Worm (Caenorhabditis elegans) whole organism, L2 larva: ENCODE measurements around the gene Y39B6A.33.
A peak's percentile ranks its signal among the peaks of the same experiment; 100 is the strongest.

Experiments used
- C34F6.9 ChIP-seq: fragments of 150-350 bp; optimal IDR thresholded peaks from 2 replicates; lab custom pipeline; 2014; ENCODE audit warnings: missing biosample characterization, missing genetic modification characterization
- F13H6.1 ChIP-seq: sonication (generic microtip); optimal IDR thresholded peaks from 2 replicates; lab custom pipeline; 2016; ENCODE audit warnings: missing genetic modification characterization, missing compliant biosample characterization
- R02D3.7 ChIP-seq: fragments of 150-350 bp; optimal IDR thresholded peaks from 2 replicates; lab custom pipeline; 2014; ENCODE audit warnings: missing biosample characterization, missing genetic modification characterization
- alr-1 ChIP-seq: fragments of 150-350 bp; optimal IDR thresholded peaks from 2 replicates; lab custom pipeline; 2014; ENCODE audit warnings: missing biosample characterization, missing genetic modification characterization
- aly-2 ChIP-seq: fragments of 150-350 bp; optimal IDR thresholded peaks from 2 replicates; lab custom pipeline; 2014; ENCODE audit warnings: missing biosample characterization, missing genetic modification characterization
- ceh-82 ChIP-seq: fragments of 150-350 bp; optimal IDR thresholded peaks from 2 replicates; lab custom pipeline; 2014; ENCODE audit warnings: missing biosample characterization, missing genetic modification characterization
- egl-27 ChIP-seq: sonication (generic microtip); optimal IDR thresholded peaks from 3 replicates; lab custom pipeline; 2017; ENCODE audit warnings: missing biosample characterization, missing genetic modification reagents, missing genetic modification characterization
- elt-1 ChIP-seq: fragments of 150-350 bp; optimal IDR thresholded peaks from 2 replicates; lab custom pipeline; 2014; ENCODE audit warnings: missing biosample characterization, missing genetic modification characterization
- elt-3 ChIP-seq: sonication (generic microtip); optimal IDR thresholded peaks from 2 replicates; lab custom pipeline; 2017; ENCODE audit warnings: missing biosample characterization, missing genetic modification characterization
- gmeb-1 ChIP-seq: fragments of 150-350 bp; optimal IDR thresholded peaks from 2 replicates; lab custom pipeline; 2014; ENCODE audit warnings: missing biosample characterization, missing genetic modification characterization
- lin-11 ChIP-seq: fragments of 150-350 bp; sonication (generic microtip); optimal IDR thresholded peaks from 2 replicates; lab custom pipeline; 2014; ENCODE audit warnings: missing biosample characterization, missing genetic modification characterization, inconsistent platforms, mixed read lengths
- lin-13 ChIP-seq: fragments of 150-350 bp; optimal IDR thresholded peaks from 2 replicates; lab custom pipeline; 2014; ENCODE audit warnings: missing biosample characterization, missing genetic modification reagents, missing genetic modification characterization
- lin-39 ChIP-seq: fragments of 150-350 bp; optimal IDR thresholded peaks from 2 replicates; lab custom pipeline; 2014; ENCODE audit warnings: missing biosample characterization, missing genetic modification reagents, missing genetic modification characterization
- lsy-2 ChIP-seq, 2 experiments: fragments of 150-350 bp in 1 of 2; sonication (generic microtip) in 1 of 2; optimal IDR thresholded peaks; 2 replicates each; lab custom pipeline; 2014 to 2017; ENCODE audit warnings: missing biosample characterization in 2 of 2, missing genetic modification characterization in 2 of 2
- mab-5 ChIP-seq: fragments of 150-350 bp; optimal IDR thresholded peaks from 2 replicates; lab custom pipeline; 2014; ENCODE audit warnings: missing biosample characterization, missing genetic modification characterization
- mbf-1 ChIP-seq: sonication (generic microtip); optimal IDR thresholded peaks from 2 replicates; lab custom pipeline; 2017; ENCODE audit warnings: missing biosample characterization, missing genetic modification characterization
- mdl-1 ChIP-seq, 2 experiments: fragments of 150-350 bp in 1 of 2; sonication (generic microtip) in 1 of 2; optimal IDR thresholded peaks; 2 replicates each; lab custom pipeline; 2017; ENCODE audit warnings: missing biosample characterization in 2 of 2, missing genetic modification characterization in 2 of 2
- nhr-10 ChIP-seq: sonication (generic microtip); optimal IDR thresholded peaks from 2 replicates; lab custom pipeline; 2017; ENCODE audit warnings: missing biosample characterization, missing genetic modification characterization
- nhr-12 ChIP-seq: fragments of 150-350 bp; optimal IDR thresholded peaks from 2 replicates; lab custom pipeline; 2014; ENCODE audit warnings: missing biosample characterization, missing genetic modification characterization
- nhr-129 ChIP-seq: fragments of 150-350 bp; optimal IDR thresholded peaks from 2 replicates; lab custom pipeline; 2014; ENCODE audit warnings: missing biosample characterization, missing genetic modification characterization
- nhr-21 ChIP-seq: fragments of 150-350 bp; optimal IDR thresholded peaks from 2 replicates; lab custom pipeline; 2014; ENCODE audit warnings: missing biosample characterization, missing genetic modification characterization
- nhr-23 ChIP-seq: fragments of 150-350 bp; optimal IDR thresholded peaks from 2 replicates; lab custom pipeline; 2014; ENCODE audit warnings: missing biosample characterization, missing genetic modification reagents, missing genetic modification characterization
- nhr-237 ChIP-seq: fragments of 150-350 bp; optimal IDR thresholded peaks from 2 replicates; lab custom pipeline; 2014; ENCODE audit warnings: missing biosample characterization, missing genetic modification characterization
- nhr-25 ChIP-seq: fragments of 150-350 bp; sonication (generic microtip); optimal IDR thresholded peaks from 3 replicates; lab custom pipeline; 2014; ENCODE audit warnings: missing biosample characterization, missing genetic modification characterization
- nhr-6 ChIP-seq: fragments of 150-350 bp; optimal IDR thresholded peaks from 2 replicates; lab custom pipeline; 2014; ENCODE audit warnings: missing biosample characterization, missing genetic modification characterization
- nhr-77 ChIP-seq: fragments of 150-350 bp; optimal IDR thresholded peaks from 2 replicates; lab custom pipeline; 2014; ENCODE audit warnings: missing biosample characterization, missing genetic modification characterization
- peb-1 ChIP-seq: fragments of 150-350 bp; optimal IDR thresholded peaks from 2 replicates; lab custom pipeline; 2014; ENCODE audit warnings: missing biosample characterization, missing genetic modification characterization
- sem-4 ChIP-seq: fragments of 150-350 bp; optimal IDR thresholded peaks from 2 replicates; lab custom pipeline; 2014; ENCODE audit warnings: missing biosample characterization, missing genetic modification reagents, missing genetic modification characterization
- sma-9 ChIP-seq, 2 experiments: fragments of 150-350 bp in 1 of 2; sonication (generic microtip) in 1 of 2; optimal IDR thresholded peaks; 2 replicates each; lab custom pipeline; 2014 to 2016; ENCODE audit warnings: missing genetic modification characterization in 2 of 2, mild to moderate bottlenecking in 1 of 2, missing biosample characterization in 1 of 2, missing compliant biosample characterization in 1 of 2, missing genetic modification reagents in 1 of 2, moderate library complexity in 1 of 2
- snpc-4 ChIP-seq: fragments of 150-350 bp; optimal IDR thresholded peaks from 2 replicates; lab custom pipeline; 2014; ENCODE audit warnings: missing biosample characterization, missing genetic modification characterization
- unc-39 ChIP-seq: fragments of 150-350 bp; optimal IDR thresholded peaks from 2 replicates; lab custom pipeline; 2014; ENCODE audit warnings: missing biosample characterization, missing genetic modification characterization
- unc-55 ChIP-seq: fragments of 150-350 bp; sonication (generic microtip); optimal IDR thresholded peaks from 3 replicates; lab custom pipeline; 2014; ENCODE audit warnings: missing biosample characterization, missing genetic modification reagents, missing genetic modification characterization
- ztf-1 ChIP-seq: fragments of 200-800 bp; sonication (Bioruptor generic); conservative IDR thresholded peaks from 2 replicates; pipeline ENCODE4 v1.3.6; 2022; ENCODE audit warnings: missing genetic modification characterization, missing compliant biosample characterization
- ztf-4 ChIP-seq: fragments of 150-350 bp; optimal IDR thresholded peaks from 2 replicates; lab custom pipeline; 2014; ENCODE audit warnings: missing biosample characterization, missing genetic modification characterization

Y39B6A.33 gene

ce11 chrV:18998045-18998444 lies 3.7 kb upstream of the Y39B6A.33 start, which contains the start of gene tgt-2:
TSS of gene tgt-2 (plus strand) at chrV:18998345.
- no peak for TF ChIP-seq lin-39 (tag; lab: Kevin White, UChicago)
- TF ChIP-seq snpc-4 (tag; lab: Kevin White, UChicago): no peak
- TF ChIP-seq nhr-237 (tag; lab: Kevin White, UChicago): no peak
- TF ChIP-seq unc-55 (GFP tag; lab: Kevin White, UChicago): no peak

- TF ChIP-seq R02D3.7 (tag; lab: Kevin White, UChicago): no peak
- no peak for TF ChIP-seq elt-1 (tag; lab: Kevin White, UChicago)
- TF ChIP-seq mbf-1: no peak
- TF ChIP-seq nhr-12 (tag; lab: Kevin White, UChicago): no peak
- TF ChIP-seq lin-13: no peak
- no peak for TF ChIP-seq C34F6.9 (tag; lab: Kevin White, UChicago)
- no peak for TF ChIP-seq nhr-21 (tag; lab: Kevin White, UChicago)
- TF ChIP-seq ztf-4 (tag; lab: Kevin White, UChicago): no peak
- no peak for TF ChIP-seq nhr-10
- no peak for TF ChIP-seq sem-4 (tag; lab: Kevin White, UChicago)
- no peak for TF ChIP-seq snpc-4 (tag; lab: Kevin White, UChicago)
- no peak for TF ChIP-seq mdl-1 (tag; optimal IDR thresholded peaks at IDR 0.05; lab: Kevin White, UChicago)
Measured at ce11 chrV:19000542-19000941, 1.2 kb upstream of the Y39B6A.33 start.

ce11 chrV:19001016-19001415 lies 740 bp upstream of the Y39B6A.33 start, which contains the start of gene Y39B6A.34:
TSS of gene Y39B6A.34 (plus strand) at chrV:19001018.
- TF ChIP-seq ztf-4 (tag; lab: Kevin White, UChicago) (no peak), mdl-1 (tag; optimal IDR thresholded peaks at IDR 0.05; lab: Kevin White, UChicago) (no peak), lsy-2 (tag; optimal IDR thresholded peaks at IDR 0.05; lab: Kevin White, UChicago) (peak in 1 of 2 experiments; percentile 24), unc-55 (GFP tag; lab: Kevin White, UChicago) (peak; percentile 41), nhr-6 (tag; lab: Kevin White, UChicago) (no peak), peb-1 (tag; lab: Kevin White, UChicago) (no peak), nhr-23 (no peak), alr-1 (tag; lab: Kevin White, UChicago) (no peak), lin-11 (tag; lab: Kevin White, UChicago) (no peak), sma-9 (GFP tag; optimal IDR thresholded peaks at IDR 0.05; lab: Kevin White, UChicago) (peak; percentile 25), sma-9 (tag; optimal IDR thresholded peaks at IDR 0.05; lab: Kevin White, UChicago) (no peak), gmeb-1 (tag; lab: Kevin White, UChicago) (no peak), F13H6.1 (tag; lab: Kevin White, UChicago) (peak; percentile 13), lin-13 (no peak), unc-39 (tag; lab: Kevin White, UChicago) (no peak), ztf-1 (GFP tag; lab: Robert Waterston, UW) (no peak), egl-27 (tag; lab: Kevin White, UChicago) (no peak), aly-2 (tag; lab: Kevin White, UChicago) (no peak), nhr-129 (no peak), nhr-77 (no peak), mab-5 (tag; lab: Kevin White, UChicago) (no peak), C34F6.9 (tag; lab: Kevin White, UChicago) (peak; percentile 23), nhr-237 (tag; lab: Kevin White, UChicago) (no peak)

ce11 chrV:19010405-19010804 lies 8.6 kb downstream of the Y39B6A.33 start:
- TF ChIP-seq sem-4 (tag; lab: Kevin White, UChicago) (no peak), unc-55 (GFP tag; lab: Kevin White, UChicago) (no peak), nhr-25 (tag; lab: Kevin White, UChicago) (no peak), elt-3 (tag; lab: Kevin White, UChicago) (no peak), ztf-1 (GFP tag; lab: Robert Waterston, UW) (no peak), mdl-1 (tag; optimal IDR thresholded peaks at IDR 0.05; lab: Kevin White, UChicago) (no peak), mbf-1 (no peak), nhr-23 (no peak), nhr-10 (no peak), elt-1 (tag; lab: Kevin White, UChicago) (no peak), peb-1 (tag; lab: Kevin White, UChicago) (no peak), lin-13 (no peak), nhr-129 (no peak)
- TF ChIP-seq, all 48 proteins: peak for 0

- TF ChIP-seq snpc-4 (tag; lab: Kevin White, UChicago): no peak
- TF ChIP-seq C34F6.9 (tag; lab: Kevin White, UChicago): no peak
- TF ChIP-seq elt-3 (tag; lab: Kevin White, UChicago): no peak
- TF ChIP-seq ceh-82: no peak
- TF ChIP-seq, all 48 proteins: peak for 0
Measured at ce11 chrV:19013215-19013614, 11.5 kb downstream of the Y39B6A.33 start.
